Fruit fly (Drosophila melanogaster) whole organism, prepupa: Measurements from ENCODE around the gene sog.
A peak's percentile ranks its signal among the peaks of the same experiment; 100 is the strongest.

Experiments used
- fkh ChIP-seq: fragments of 200-800 bp; sonication (Bioruptor generic); optimal IDR thresholded peaks from 3 replicates; lab custom pipeline; 2017; ENCODE audit warnings: missing biosample characterization, mild to moderate bottlenecking, missing genetic modification characterization, moderate library complexity
- salr ChIP-seq, 2 experiments: fragments of 200-800 bp; sonication (Bioruptor generic); optimal IDR thresholded peaks; 3 replicates each; lab custom pipeline; 2016 to 2018; ENCODE audit warnings: missing biosample characterization in 2 of 2, missing genetic modification characterization in 2 of 2, mild to moderate bottlenecking in 1 of 2
- vri ChIP-seq: fragments of 200-800 bp; sonication (Bioruptor generic); optimal IDR thresholded peaks from 3 replicates; lab custom pipeline; 2016; ENCODE audit warnings: missing biosample characterization, mild to moderate bottlenecking, missing genetic modification characterization

DNA sequence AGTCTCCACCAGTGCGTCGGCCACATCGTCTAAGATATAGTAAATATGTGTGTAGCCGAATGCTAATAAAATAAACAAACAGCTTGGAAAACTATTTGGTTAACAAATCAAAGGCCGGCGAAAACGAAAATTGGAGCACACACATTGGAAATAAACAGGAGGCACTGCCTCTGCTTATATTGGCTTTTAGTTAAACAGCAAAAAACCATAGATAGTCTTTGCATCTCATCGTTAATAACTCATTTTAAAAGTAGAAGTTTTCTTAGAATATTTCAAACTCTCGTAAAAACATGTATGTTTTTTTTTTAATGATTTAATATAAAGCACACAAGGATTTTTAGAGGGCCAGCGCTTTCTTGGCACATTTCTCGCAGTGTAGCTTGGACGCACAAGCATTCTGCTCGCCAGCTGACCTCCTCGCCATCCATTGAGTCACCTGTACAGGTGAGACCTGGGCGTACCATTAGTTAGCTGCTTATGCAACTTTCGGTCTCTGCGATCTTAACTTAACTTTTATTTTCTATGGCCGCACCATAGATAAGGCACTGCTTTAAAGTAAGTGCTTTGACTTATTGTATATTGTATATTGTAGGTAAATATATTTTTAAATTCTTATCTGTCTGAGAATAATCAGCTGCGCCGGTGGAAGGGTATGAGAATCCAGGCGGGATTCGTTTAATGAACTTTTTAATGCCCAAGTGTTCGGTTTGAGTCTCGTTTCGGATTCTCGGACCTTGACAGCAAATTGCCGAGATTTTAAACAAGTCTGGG, 41.3 kb downstream of the sog start:
- TF ChIP-seq fkh (GFP tag; lab: Kevin White, UChicago) (peak; percentile 66), vri (GFP tag; lab: Kevin White, UChicago) (peak; percentile 34), salr (GFP tag; optimal IDR thresholded peaks at IDR 0.05; lab: Kevin White, UChicago) (no peak)
